Fruit fly (Drosophila melanogaster): Measurements from ENCODE around the gene ppk31.

ppk31 gene

dm6 chr3R:27153062-27153878 lies 9.7 kb upstream of the ppk31 start:
- TF ChIP-seq lab (GFP tag; optimal IDR thresholded peaks at IDR 0.05) (peak; percentile 69), CG9817 (tag; optimal IDR thresholded peaks at IDR 0.05) (peak; percentile 35), Spps (tag; optimal IDR thresholded peaks at IDR 0.05) (peak; percentile 17), Awh (GFP tag; IDR thresholded peaks at IDR 0.05) (peak; percentile 58; the same call in 1 of the 2 replicates), Deaf1 (tag; optimal IDR thresholded peaks at IDR 0.05) (peak; percentile 38), Ptx1 (GFP tag; IDR thresholded peaks at IDR 0.05) (peak; percentile 41; the same call in 1 of the 2 replicates), CG6689 (GFP tag; IDR thresholded peaks at IDR 0.05) (no peak), CG13624 (GFP tag; optimal IDR thresholded peaks at IDR 0.05) (peak; percentile 49), CG7928 (GFP tag; optimal IDR thresholded peaks at IDR 0.05) (peak; percentile 28), kay (GFP tag; optimal IDR thresholded peaks at IDR 0.05) (peak; percentile 18), CG2678 (tag; optimal IDR thresholded peaks at IDR 0.05) (peak; percentile 65), Hand (GFP tag; optimal IDR thresholded peaks at IDR 0.05) (peak; percentile 34), CG13287 (GFP tag; IDR thresholded peaks at IDR 0.05; ENCODE audit: partially characterized antibody) (no peak), CG11696 (GFP tag; IDR thresholded peaks at IDR 0.05) (peak; percentile 83), dmrt11E (tag; optimal IDR thresholded peaks at IDR 0.05) (peak; percentile 9), crol (GFP tag; IDR thresholded peaks at IDR 0.05) (peak; percentile 80), CG8290 (GFP tag; optimal IDR thresholded peaks at IDR 0.05) (no peak), CG8290 (tag; optimal IDR thresholded peaks at IDR 0.05) (peak in 1 of 2 experiments; percentile 43), Rfx (GFP tag; IDR thresholded peaks at IDR 0.05) (peak; percentile 38), CG9727 (GFP tag; optimal IDR thresholded peaks at IDR 0.05) (peak; percentile 70), CG8388 (GFP tag; optimal IDR thresholded peaks at IDR 0.05) (peak; percentile 14), Sry-δ (GFP tag; optimal IDR thresholded peaks at IDR 0.05) (no peak), klu (GFP tag; IDR thresholded peaks at IDR 0.05) (0 out of 2 replicates have a peak, but pooled peaks have one; percentile 9), schlank (tag; optimal IDR thresholded peaks at IDR 0.05) (no peak), Taf1 (GFP tag; IDR thresholded peaks at IDR 0.05) (no peak), Dek (tag; optimal IDR thresholded peaks at IDR 0.05) (peak; percentile 49), Nf-YC (tag; optimal IDR thresholded peaks at IDR 0.05) (peak; percentile 40), Myb (GFP tag; optimal IDR thresholded peaks at IDR 0.05) (peak; percentile 15), Blimp-1 (GFP tag; optimal IDR thresholded peaks at IDR 0.05) (peak; percentile 12), CG17385 (GFP tag; optimal IDR thresholded peaks at IDR 0.05) (peak; percentile 54), tio (GFP tag; optimal IDR thresholded peaks at IDR 0.05) (peak; percentile 77), lmd (GFP tag; IDR thresholded peaks at IDR 0.05) (peak; percentile 33; the same call in 1 of the 2 replicates), HHEX (GFP tag; optimal IDR thresholded peaks at IDR 0.05) (peak; percentile 23), ems (GFP tag; optimal IDR thresholded peaks at IDR 0.05) (peak; percentile 8), grn (GFP tag; optimal IDR thresholded peaks at IDR 0.05) (peak; percentile 42), zfh2 (GFP tag; optimal IDR thresholded peaks at IDR 0.05) (peak; percentile 36), CG6254 (GFP tag; optimal IDR thresholded peaks at IDR 0.05) (peak; percentile 38), Ada2b (GFP tag; IDR thresholded peaks at IDR 0.05) (no peak), CG6854 (GFP tag; optimal IDR thresholded peaks at IDR 0.05) (peak; percentile 21), Sin3A (optimal IDR thresholded peaks at IDR 0.05) (no peak), B-H1 (GFP tag; IDR thresholded peaks at IDR 0.05) (no peak), CG1233 (GFP tag; optimal IDR thresholded peaks at IDR 0.05) (peak; percentile 58), trem (tag; optimal IDR thresholded peaks at IDR 0.05) (peak; percentile 22), CG13424 (tag; optimal IDR thresholded peaks at IDR 0.05) (peak; percentile 38), CG3847 (GFP tag; IDR thresholded peaks at IDR 0.05) (0 out of 2 replicates have a peak, but pooled peaks have one; percentile 23), Meics (GFP tag; optimal IDR thresholded peaks at IDR 0.05) (peak; percentile 71), CG15696 (tag; optimal IDR thresholded peaks at IDR 0.05) (peak; percentile 28), sug (tag; optimal IDR thresholded peaks at IDR 0.05) (peak; percentile 43), NfI (GFP tag; optimal IDR thresholded peaks at IDR 0.05) (peak; percentile 46)
